Fruit fly (Drosophila melanogaster) whole organism: Measurements from ENCODE around the gene CG18622.

Experiments used
- CG8478 ChIP-seq: fragments of >200 bp; optimal IDR thresholded peaks from 2 replicates; lab custom pipeline; 2018; ENCODE audit warnings: inconsistent platforms
- EcR ChIP-seq, 2 experiments: fragments of >200 bp; optimal IDR thresholded peaks; 2 replicates each; lab custom pipeline; 2017; ENCODE audit warnings: missing biosample characterization in 2 of 2, missing genetic modification characterization in 2 of 2, missing genetic modification reagents in 2 of 2
- psq ChIP-seq: fragments of >200 bp; optimal IDR thresholded peaks from 2 replicates; lab custom pipeline; 2017

DNA sequence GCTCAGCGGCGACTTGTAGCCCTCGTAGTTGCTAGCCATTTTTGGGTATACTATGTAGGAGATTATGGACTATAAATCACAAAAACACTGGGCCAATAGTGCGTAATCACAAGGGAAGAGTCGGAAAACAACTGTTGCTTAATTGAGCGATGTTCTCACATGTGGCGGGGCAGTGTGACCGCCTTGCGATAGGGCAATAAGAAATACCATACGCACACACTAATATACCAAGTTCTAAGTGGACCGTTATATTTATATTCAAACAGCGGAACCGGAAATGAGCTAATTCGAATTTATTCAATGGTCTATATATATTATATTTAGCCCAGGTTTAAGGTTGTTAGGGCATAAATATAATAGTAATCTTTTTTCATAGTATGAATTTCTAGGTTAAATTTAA, 33.4 kb upstream of the CG18622 start, which contains the start of gene Adsl:
- TF ChIP-seq EcR (GFP tag; optimal IDR thresholded peaks at IDR 0.05; lab: Kevin White, UChicago) (no peak), psq (no peak), CG8478 (no peak)
